Fruit fly (Drosophila melanogaster) whole organism, pupa: ENCODE measurements around the gene Uro.

Source experiments
- CG10348 ChIP-seq: fragments of 200-800 bp; sonication (Bioruptor generic); IDR thresholded peaks from 2 replicates; pipeline ENCODE4 v1.3.6; 2022; ENCODE audit warnings: missing biosample characterization, missing genetic modification characterization
- CG12605 ChIP-seq: fragments of 200-800 bp; sonication (Bioruptor generic); IDR thresholded peaks from 2 replicates; pipeline ENCODE4 v1.3.6; 2022; ENCODE audit warnings: missing biosample characterization, missing genetic modification characterization
- CG13204 ChIP-seq: fragments of 200-800 bp; sonication (Bioruptor generic); optimal IDR thresholded peaks from 2 replicates; lab custom pipeline; 2018; ENCODE audit warnings: missing biosample characterization, mild to moderate bottlenecking, missing genetic modification characterization, moderate library complexity
- CG14655 ChIP-seq: fragments of 200-800 bp; sonication (Bioruptor generic); optimal IDR thresholded peaks from 3 replicates; lab custom pipeline; 2017; ENCODE audit warnings: mild to moderate bottlenecking, missing biosample characterization, missing genetic modification reagents, missing genetic modification characterization
- CG15710 ChIP-seq: fragments of 200-800 bp; sonication (Bioruptor generic); optimal IDR thresholded peaks from 2 replicates; lab custom pipeline; 2018; ENCODE audit warnings: missing biosample characterization, mild to moderate bottlenecking, missing genetic modification characterization, moderate library complexity
- CG32121 ChIP-seq: fragments of 200-800 bp; sonication (Bioruptor generic); IDR thresholded peaks from 2 replicates; pipeline ENCODE4 v1.3.6; 2022; ENCODE audit warnings: missing biosample characterization, missing genetic modification characterization
- CG34367 ChIP-seq: fragments of 200-800 bp; sonication (Bioruptor generic); optimal IDR thresholded peaks from 2 replicates; lab custom pipeline; 2018; ENCODE audit warnings: missing biosample characterization, mild to moderate bottlenecking, missing genetic modification characterization
- CG4496 ChIP-seq: fragments of 200-800 bp; sonication (Bioruptor generic); IDR thresholded peaks from 3 replicates; pipeline ENCODE4 v1.3.6; 2022; ENCODE audit warnings: missing biosample characterization, missing genetic modification characterization
- CG8159 ChIP-seq: fragments of 200-800 bp; sonication (Bioruptor generic); optimal IDR thresholded peaks from 3 replicates; lab custom pipeline; 2018; ENCODE audit warnings: missing biosample characterization, mild to moderate bottlenecking, missing genetic modification characterization, moderate library complexity
- CG8301 ChIP-seq: fragments of 200-800 bp; sonication (Bioruptor generic); optimal IDR thresholded peaks from 2 replicates; lab custom pipeline; 2018; ENCODE audit warnings: missing biosample characterization, mild to moderate bottlenecking, missing genetic modification characterization
- CG9948 ChIP-seq: fragments of 200-800 bp; sonication (Bioruptor generic); optimal IDR thresholded peaks from 2 replicates; lab custom pipeline; 2018; ENCODE audit warnings: missing biosample characterization, mild to moderate bottlenecking, missing genetic modification characterization, moderate library complexity
- D1 ChIP-seq: fragments of 200-800 bp; sonication (Bioruptor generic); optimal IDR thresholded peaks from 2 replicates; lab custom pipeline; 2018; ENCODE audit warnings: missing biosample characterization, mild to moderate bottlenecking, missing genetic modification characterization, moderate library complexity
- EcR ChIP-seq: fragments of 200-800 bp; sonication (Bioruptor generic); optimal IDR thresholded peaks from 3 replicates; lab custom pipeline; 2019; ENCODE audit warnings: missing biosample characterization, missing genetic modification characterization, mild to moderate bottlenecking, moderate library complexity, missing genetic modification reagents
- Ets98B ChIP-seq: fragments of 200-800 bp; sonication (Bioruptor generic); IDR thresholded peaks from 2 replicates; pipeline ENCODE4 v1.3.6; 2022; ENCODE audit warnings: missing biosample characterization, missing genetic modification characterization
- Pif1A ChIP-seq: fragments of 200-800 bp; sonication (Bioruptor generic); optimal IDR thresholded peaks from 3 replicates; lab custom pipeline; 2016; ENCODE audit warnings: missing biosample characterization, missing genetic modification characterization
- Pif1B ChIP-seq: fragments of 200-800 bp; sonication (Bioruptor generic); optimal IDR thresholded peaks from 3 replicates; lab custom pipeline; 2016; ENCODE audit warnings: missing biosample characterization, missing genetic modification characterization
- Snoo ChIP-seq: fragments of 200-800 bp; sonication (Bioruptor generic); optimal IDR thresholded peaks from 3 replicates; lab custom pipeline; 2017; ENCODE audit warnings: missing biosample characterization, mild to moderate bottlenecking, missing genetic modification characterization, inconsistent platforms
- fd96Ca ChIP-seq: fragments of 200-800 bp; sonication (Bioruptor generic); IDR thresholded peaks from 3 replicates; pipeline ENCODE4 v1.3.6; 2022; ENCODE audit warnings: missing biosample characterization, missing genetic modification characterization
- gl ChIP-seq: fragments of 200-800 bp; sonication (Bioruptor generic); optimal IDR thresholded peaks from 2 replicates; lab custom pipeline; 2018; ENCODE audit warnings: missing biosample characterization, mild to moderate bottlenecking, missing genetic modification characterization
- rn ChIP-seq: fragments of 200-800 bp; sonication (Bioruptor generic); IDR thresholded peaks from 2 replicates; pipeline ENCODE4 v1.3.6; 2022; ENCODE audit warnings: missing biosample characterization, missing genetic modification characterization

The Uro gene

DNA sequence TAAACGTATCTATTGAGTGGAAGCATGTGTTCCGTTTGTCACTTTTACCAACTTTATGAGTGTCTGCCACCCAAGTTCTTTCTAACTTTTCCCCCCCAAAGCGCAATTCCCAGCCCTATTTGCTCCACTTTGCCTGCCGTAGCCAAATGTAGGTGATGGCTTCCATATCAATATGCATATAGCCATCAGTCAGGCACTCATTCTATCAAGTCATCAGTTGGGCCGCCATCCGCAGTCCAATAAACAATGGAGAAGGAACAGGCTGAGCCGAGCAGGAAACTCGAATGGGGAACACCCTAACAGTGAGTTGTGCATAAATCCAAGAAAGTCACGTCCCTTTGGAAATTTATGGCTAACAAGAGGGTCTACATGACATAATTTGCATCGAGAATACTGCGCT, 27.7 kb downstream of the Uro start:
- TF ChIP-seq Pif1B (GFP tag; lab: Kevin White, UChicago) (no peak), Pif1A (GFP tag; lab: Kevin White, UChicago) (no peak), gl (tag; lab: Kevin White, UChicago) (no peak), CG9948 (tag; lab: Kevin White, UChicago) (no peak)

DNA sequence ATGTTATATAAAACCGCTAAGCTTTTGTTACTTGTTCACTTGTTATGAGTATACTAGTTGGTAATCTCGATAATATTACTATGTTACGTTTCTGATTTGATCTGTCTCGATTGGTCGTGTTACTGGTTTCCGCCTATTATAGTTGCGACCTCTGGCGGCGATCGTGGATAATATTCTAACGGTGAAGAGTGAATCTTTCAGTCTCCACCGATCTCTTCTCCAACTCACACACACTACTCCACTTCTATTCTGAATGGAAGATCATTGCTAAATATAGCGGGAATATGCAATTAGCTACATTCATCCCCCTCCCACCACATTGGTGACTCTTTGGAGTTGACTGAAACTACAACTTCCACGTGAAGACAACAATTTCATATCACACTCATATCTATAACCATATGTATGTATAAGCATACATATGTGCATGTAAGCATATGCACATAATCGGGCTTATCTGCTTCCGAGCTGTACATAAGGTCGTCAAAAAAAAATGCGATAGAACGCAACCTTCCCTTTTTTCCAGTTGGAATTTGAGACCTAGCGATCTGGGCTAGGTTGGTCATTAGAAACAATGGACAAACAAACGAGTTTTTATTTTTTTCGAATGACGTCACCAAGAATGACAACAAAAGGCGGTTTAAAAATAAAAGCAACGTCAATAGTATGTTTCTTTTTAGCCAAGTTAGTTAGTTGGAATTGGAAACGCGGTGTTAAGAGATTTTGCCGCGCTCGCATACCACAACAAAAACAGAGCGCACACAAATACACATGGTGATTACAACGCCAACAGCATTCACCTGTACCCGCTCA, 29.2 kb downstream of the Uro start:
- TF ChIP-seq gl (tag; lab: Kevin White, UChicago) (peak; percentile 21), Snoo (no peak)

DNA sequence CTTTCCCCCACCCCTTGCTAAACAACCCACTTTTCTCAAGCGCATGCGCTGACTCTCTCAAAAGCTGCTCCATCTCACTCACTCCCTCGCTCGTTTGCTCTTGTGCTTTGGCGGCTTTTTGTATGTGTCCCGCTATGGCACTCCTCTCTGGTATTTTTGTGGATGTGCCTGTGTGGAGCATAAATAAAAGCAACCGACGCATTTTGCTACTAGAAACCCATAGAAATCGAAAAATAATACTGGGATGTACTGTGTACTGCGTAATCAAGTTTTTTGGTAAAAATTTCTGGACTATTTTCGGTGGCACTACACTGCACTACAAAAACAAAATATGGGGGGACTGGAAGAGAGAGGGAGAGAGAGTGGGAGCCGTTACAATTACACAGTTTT, 29.8 kb downstream of the Uro start:
- no peak; the same call in 2 of the 3 replicates for TF ChIP-seq fd96Ca (GFP tag; lab: Robert Waterston, UW)
- TF ChIP-seq CG4496 (GFP tag; lab: Robert Waterston, UW): peak; percentile 11; the same call in 1 of the 3 replicates
- no peak for TF ChIP-seq CG34367 (tag; lab: Kevin White, UChicago)
- TF ChIP-seq Snoo: no peak
- TF ChIP-seq CG15710 (tag; lab: Kevin White, UChicago): no peak
- no peak for TF ChIP-seq CG8159 (tag; lab: Kevin White, UChicago)
- TF ChIP-seq CG13204 (GFP tag; lab: Kevin White, UChicago): peak; percentile 63
- TF ChIP-seq CG12605 (GFP tag; lab: Robert Waterston, UW): peak; percentile 69; the same call in 1 of the 2 replicates
- TF ChIP-seq Ets98B (GFP tag; lab: Robert Waterston, UW): peak; percentile 79
- TF ChIP-seq CG32121 (GFP tag; lab: Robert Waterston, UW): peak; percentile 65
- peak; percentile 75 for TF ChIP-seq EcR (GFP tag; lab: Kevin White, UChicago)
- no peak for TF ChIP-seq CG10348 (GFP tag; lab: Robert Waterston, UW)
- peak; percentile 5 for TF ChIP-seq Pif1B (GFP tag; lab: Kevin White, UChicago)

DNA sequence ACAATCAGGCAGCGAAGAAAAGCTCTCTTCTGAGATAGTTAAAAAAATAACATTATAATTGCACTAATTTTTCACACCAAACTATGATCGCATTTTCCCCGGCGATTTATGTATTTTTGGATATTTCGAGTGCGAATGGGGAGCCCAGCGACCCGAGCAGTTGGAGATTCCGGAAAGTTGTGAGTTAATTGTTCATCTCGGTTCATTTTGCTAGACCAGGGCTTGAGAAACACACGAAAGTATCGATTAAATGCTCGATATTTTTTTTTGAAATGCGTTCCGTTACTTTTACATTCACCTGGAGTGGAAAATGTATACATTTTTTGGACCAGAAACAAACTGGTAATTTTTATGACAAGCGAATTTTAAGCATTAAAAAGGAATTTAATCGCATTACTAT, 30.6 kb downstream of the Uro start, which contains the start of gene Cdc14:
Cdc14 (minus strand) TSS at position 185 of the 400 bp plus-strand sequence.
- TF ChIP-seq D1: no peak
- TF ChIP-seq Ets98B (GFP tag; lab: Robert Waterston, UW): peak; percentile 18; the same call in 1 of the 2 replicates
- no peak for TF ChIP-seq CG8301 (tag; lab: Kevin White, UChicago)
- TF ChIP-seq EcR (GFP tag; lab: Kevin White, UChicago): peak; percentile 17
- peak; percentile 16 for TF ChIP-seq Pif1B (GFP tag; lab: Kevin White, UChicago)

DNA sequence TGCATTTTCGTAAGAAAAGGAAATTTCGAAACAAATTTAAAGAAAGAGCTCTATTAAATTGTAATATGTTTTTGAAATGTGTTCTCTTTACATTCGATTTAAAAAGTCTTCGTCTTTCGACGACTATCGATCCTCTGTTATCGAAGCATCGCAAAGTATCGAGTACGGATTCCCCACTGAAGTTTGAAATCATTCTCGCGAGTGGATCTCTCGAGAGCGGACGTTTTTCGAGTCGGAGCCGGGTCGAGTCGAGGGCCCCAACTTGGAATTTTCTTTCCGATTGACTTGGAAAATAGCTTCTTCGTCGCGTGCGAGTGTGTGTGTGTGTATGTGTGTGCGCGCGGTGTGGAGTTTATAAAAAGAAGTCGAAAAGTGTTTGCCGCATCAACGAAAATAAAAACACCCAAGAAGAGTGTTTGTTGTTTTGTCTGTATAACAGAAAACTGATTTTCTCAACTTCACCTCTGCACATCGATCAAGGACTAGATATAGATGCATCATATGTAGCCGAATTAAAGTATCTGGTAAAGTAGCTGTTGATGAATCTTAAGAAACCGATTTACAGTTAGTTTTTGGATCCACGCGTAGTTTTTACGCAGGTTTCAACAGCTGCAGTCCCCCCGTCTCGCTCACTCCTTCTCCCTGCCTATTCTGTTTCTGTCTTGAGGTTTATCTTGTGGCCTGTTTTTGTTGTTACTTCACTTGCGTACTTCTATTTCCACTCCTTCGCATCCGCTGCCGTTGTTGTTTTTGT, 31.5 kb downstream of the Uro start, which contains the start of gene LanB1:
LanB1 (plus strand) TSS at position 190 of the 754 bp plus-strand sequence.
- peak; percentile 0 for TF ChIP-seq EcR (GFP tag; lab: Kevin White, UChicago)
- TF ChIP-seq CG12605 (GFP tag; lab: Robert Waterston, UW): peak; percentile 48; the same call in 1 of the 2 replicates
- TF ChIP-seq Pif1A (GFP tag; lab: Kevin White, UChicago): no peak
- no peak for TF ChIP-seq Pif1B (GFP tag; lab: Kevin White, UChicago)
- no peak for TF ChIP-seq CG8159 (tag; lab: Kevin White, UChicago)
- peak; percentile 3 for TF ChIP-seq CG13204 (GFP tag; lab: Kevin White, UChicago)
- peak; percentile 28; the same call in 1 of the 3 replicates for TF ChIP-seq CG4496 (GFP tag; lab: Robert Waterston, UW)
- no peak; the same call in 2 of the 3 replicates for TF ChIP-seq fd96Ca (GFP tag; lab: Robert Waterston, UW)
- no peak for TF ChIP-seq CG15710 (tag; lab: Kevin White, UChicago)
- TF ChIP-seq gl (tag; lab: Kevin White, UChicago): no peak
- no peak for TF ChIP-seq D1
- no peak; the same call in 1 of the 2 replicates for TF ChIP-seq Ets98B (GFP tag; lab: Robert Waterston, UW)
- TF ChIP-seq CG14655 (GFP tag; lab: Kevin White, UChicago): no peak
- peak; percentile 7 for TF ChIP-seq CG8301 (tag; lab: Kevin White, UChicago)
- peak; percentile 28; the same call in 1 of the 2 replicates for TF ChIP-seq CG32121 (GFP tag; lab: Robert Waterston, UW)

DNA sequence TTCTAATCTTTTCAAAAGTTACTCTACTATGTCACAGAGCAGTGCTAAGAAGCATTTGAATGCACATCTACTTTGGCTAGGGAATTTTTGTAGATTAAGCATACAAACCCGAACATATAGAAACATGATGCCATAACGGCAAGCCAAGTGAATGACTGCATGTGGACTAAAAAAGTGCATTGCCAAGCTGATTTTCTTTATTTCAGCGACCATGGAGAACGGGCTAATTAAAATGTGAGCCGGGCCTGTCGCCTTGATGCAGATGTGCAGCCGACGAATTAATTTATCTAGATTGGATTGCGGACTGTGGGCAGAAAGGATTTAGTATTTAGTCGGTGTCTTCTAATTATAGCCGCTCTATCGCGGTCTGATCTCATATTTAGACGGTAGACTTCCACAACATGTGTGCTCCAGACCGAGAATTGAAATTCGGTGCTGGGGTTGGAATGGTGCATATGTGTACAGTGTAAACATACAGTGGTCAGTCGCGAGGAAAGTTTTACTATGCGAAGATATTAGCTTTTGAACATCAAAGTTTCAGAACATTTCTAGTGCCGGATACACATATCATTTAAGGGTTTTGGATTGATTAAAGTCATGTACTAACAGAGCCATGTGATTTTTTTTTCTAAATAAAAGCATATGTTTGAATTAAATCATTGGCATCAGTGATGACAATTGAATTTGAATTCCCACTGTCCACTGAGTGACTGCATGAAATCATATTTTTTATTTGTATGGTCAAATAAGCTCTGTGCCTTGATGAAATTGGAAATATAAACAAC, 32.9 kb downstream of the Uro start:
- TF ChIP-seq CG8301 (tag; lab: Kevin White, UChicago) (peak; percentile 3), CG10348 (GFP tag; lab: Robert Waterston, UW) (no peak), rn (GFP tag; lab: Robert Waterston, UW) (no peak), CG4496 (GFP tag; lab: Robert Waterston, UW) (no peak), D1 (no peak), CG14655 (GFP tag; lab: Kevin White, UChicago) (peak; percentile 7), fd96Ca (GFP tag; lab: Robert Waterston, UW) (no peak)
